Worm (Caenorhabditis elegans) whole organism, young adult: ENCODE data around the gene tsfm-1.

Source experiments
- B0261.1 ChIP-seq: sonication (generic microtip); optimal IDR thresholded peaks from 2 replicates; lab custom pipeline; 2016; ENCODE audit warnings: mild to moderate bottlenecking, missing genetic modification characterization, moderate library complexity, missing compliant biosample characterization
- C17E4.6 ChIP-seq: fragments of 200-800 bp; sonication (Bioruptor generic); IDR thresholded peaks from 2 replicates; pipeline ENCODE4 v1.3.6; 2022; ENCODE audit warnings: missing genetic modification reagents, missing genetic modification characterization, missing compliant biosample characterization
- D2030.7 ChIP-seq: fragments of 200-800 bp; sonication (Bioruptor generic); IDR thresholded peaks from 2 replicates; pipeline ENCODE4 v1.3.6; 2022; ENCODE audit warnings: missing genetic modification reagents, missing genetic modification characterization, missing compliant biosample characterization
- F23B12.7 ChIP-seq: sonication (generic microtip); optimal IDR thresholded peaks from 2 replicates; lab custom pipeline; 2017; ENCODE audit warnings: missing genetic modification characterization, mild to moderate bottlenecking, missing compliant biosample characterization, antibody characterized with exemption, moderate library complexity; ENCODE audit not compliant: insufficient read depth
- F37B4.10 ChIP-seq: fragments of 200-800 bp; sonication (Bioruptor generic); IDR thresholded peaks from 2 replicates; pipeline ENCODE4 v1.3.6; 2022; ENCODE audit warnings: missing genetic modification characterization, missing compliant biosample characterization
- F49E8.2 ChIP-seq: sonication (generic microtip); optimal IDR thresholded peaks from 3 replicates; lab custom pipeline; 2017; ENCODE audit warnings: missing genetic modification characterization, mild to moderate bottlenecking, missing compliant biosample characterization, antibody characterized with exemption, moderate library complexity; ENCODE audit not compliant: insufficient read depth
- F55B11.4 ChIP-seq: sonication (generic microtip); optimal IDR thresholded peaks from 2 replicates; lab custom pipeline; 2016; ENCODE audit warnings: missing compliant biosample characterization, missing genetic modification characterization, borderline replicate concordance; ENCODE audit not compliant: insufficient read depth
- ama-1 ChIP-seq, 3 experiments: fragments of 150-350 bp in 1 of 3; sonication (generic microtip) in 2 of 3; optimal IDR thresholded peaks; 2 replicates each; lab custom pipeline; 2014 to 2018; ENCODE audit warnings: missing biosample characterization in 2 of 3, missing genetic modification characterization in 2 of 3, missing genetic modification reagents in 2 of 3
- aptf-2 ChIP-seq: fragments of 200-800 bp; sonication (Bioruptor generic); conservative IDR thresholded peaks from 2 replicates; pipeline ENCODE4 v1.3.6; 2022; ENCODE audit warnings: missing genetic modification reagents, missing genetic modification characterization, missing compliant biosample characterization
- attf-3 ChIP-seq: fragments of 200-800 bp; sonication (Bioruptor generic); conservative IDR thresholded peaks from 2 replicates; pipeline ENCODE4 v1.3.6; 2022; ENCODE audit warnings: missing genetic modification reagents, missing genetic modification characterization, missing compliant biosample characterization
- attf-6 ChIP-seq: fragments of 200-800 bp; sonication (Bioruptor generic); IDR thresholded peaks from 2 replicates; pipeline ENCODE4 v1.3.6; 2022; ENCODE audit warnings: missing genetic modification reagents, missing genetic modification characterization, missing compliant biosample characterization
- ceh-100 ChIP-seq: fragments of 200-800 bp; sonication (Bioruptor generic); IDR thresholded peaks from 2 replicates; pipeline ENCODE4 v1.3.6; 2022; ENCODE audit warnings: missing genetic modification reagents, missing genetic modification characterization, missing compliant biosample characterization
- ceh-58 ChIP-seq: fragments of 200-800 bp; sonication (Bioruptor generic); IDR thresholded peaks from 2 replicates; pipeline ENCODE4 v1.3.6; 2022; ENCODE audit warnings: missing genetic modification characterization, missing compliant biosample characterization
- ceh-79 ChIP-seq: sonication (generic microtip); optimal IDR thresholded peaks from 2 replicates; lab custom pipeline; 2017; ENCODE audit warnings: mild to moderate bottlenecking, missing genetic modification characterization, missing compliant biosample characterization
- dox-1 ChIP-seq: fragments of 200-800 bp; sonication (Bioruptor generic); IDR thresholded peaks from 2 replicates; pipeline ENCODE4 v1.3.6; 2022; ENCODE audit warnings: missing genetic modification reagents, missing genetic modification characterization, missing compliant biosample characterization
- dpl-1 ChIP-seq: fragments of 150-350 bp; optimal IDR thresholded peaks from 2 replicates; lab custom pipeline; 2014; ENCODE audit warnings: missing biosample characterization, missing genetic modification reagents, missing genetic modification characterization
- egl-18 ChIP-seq: fragments of 200-800 bp; sonication (Bioruptor generic); IDR thresholded peaks from 2 replicates; pipeline ENCODE4 v1.3.6; 2022; ENCODE audit warnings: missing genetic modification reagents, missing genetic modification characterization, missing compliant biosample characterization
- egl-44 ChIP-seq: fragments of 200-800 bp; sonication (Bioruptor generic); IDR thresholded peaks from 2 replicates; pipeline ENCODE4 v1.3.6; 2022; ENCODE audit warnings: missing genetic modification reagents, missing genetic modification characterization, missing compliant biosample characterization
- egrh-3 ChIP-seq: fragments of 200-800 bp; sonication (Bioruptor generic); IDR thresholded peaks from 2 replicates; pipeline ENCODE4 v1.3.6; 2022; ENCODE audit warnings: missing genetic modification reagents, missing genetic modification characterization, missing compliant biosample characterization
- ekl-4 ChIP-seq: fragments of 200-800 bp; sonication (Bioruptor generic); IDR thresholded peaks from 2 replicates; pipeline ENCODE4 v1.3.6; 2022; ENCODE audit warnings: missing genetic modification reagents, missing genetic modification characterization, missing compliant biosample characterization
- hlh-12 ChIP-seq: sonication (generic microtip); optimal IDR thresholded peaks from 2 replicates; lab custom pipeline; 2016; ENCODE audit warnings: missing genetic modification characterization, missing compliant biosample characterization
- hsf-1 ChIP-seq: fragments of 200-800 bp; sonication (Bioruptor generic); IDR thresholded peaks from 2 replicates; pipeline ENCODE4 v1.3.6; 2022; ENCODE audit warnings: missing genetic modification reagents, missing genetic modification characterization, missing compliant biosample characterization
- lag-1 ChIP-seq: fragments of 200-800 bp; sonication (Bioruptor generic); IDR thresholded peaks from 2 replicates; pipeline ENCODE4 v1.3.6; 2022; ENCODE audit warnings: missing genetic modification reagents, missing genetic modification characterization, missing compliant biosample characterization
- let-526 ChIP-seq: fragments of 200-800 bp; sonication (Bioruptor generic); IDR thresholded peaks from 2 replicates; pipeline ENCODE4 v1.3.6; 2022; ENCODE audit warnings: missing genetic modification reagents, missing genetic modification characterization, missing compliant biosample characterization
- let-607 ChIP-seq, 2 experiments: fragments of 200-800 bp in 1 of 2; sonication (Bioruptor generic) in 1 of 2; sonication (generic microtip) in 1 of 2; optimal IDR thresholded peaks; 2 replicates each; lab custom pipeline; 2016 to 2018; ENCODE audit warnings: mild to moderate bottlenecking in 2 of 2, missing compliant biosample characterization in 2 of 2, missing genetic modification characterization in 2 of 2, moderate library complexity in 2 of 2, missing genotype in 1 of 2
- lin-40 ChIP-seq: sonication (generic microtip); optimal IDR thresholded peaks from 2 replicates; lab custom pipeline; 2016; ENCODE audit warnings: missing genetic modification characterization, mild to moderate bottlenecking, missing compliant biosample characterization, missing genotype, missing genetic modification reagents
- madf-10 ChIP-seq: sonication (generic microtip); optimal IDR thresholded peaks from 2 replicates; lab custom pipeline; 2016; ENCODE audit warnings: mild to moderate bottlenecking, missing genetic modification characterization, missing compliant biosample characterization
- madf-6 ChIP-seq: fragments of 200-800 bp; sonication (Bioruptor generic); IDR thresholded peaks from 2 replicates; pipeline ENCODE4 v1.3.6; 2022; ENCODE audit warnings: missing genetic modification reagents, missing genetic modification characterization, missing compliant biosample characterization
- madf-8 ChIP-seq: fragments of 200-800 bp; sonication (Bioruptor generic); conservative IDR thresholded peaks from 2 replicates; pipeline ENCODE4 v1.3.6; 2022; ENCODE audit warnings: missing genetic modification reagents, missing genetic modification characterization, missing compliant biosample characterization
- mxl-1 ChIP-seq: sonication (generic microtip); optimal IDR thresholded peaks from 2 replicates; lab custom pipeline; 2016; ENCODE audit warnings: missing genetic modification characterization, missing compliant biosample characterization
- nfya-1 ChIP-seq: sonication (generic microtip); optimal IDR thresholded peaks from 2 replicates; lab custom pipeline; 2017; ENCODE audit warnings: antibody characterized with exemption, missing compliant biosample characterization, missing genetic modification characterization, borderline replicate concordance; ENCODE audit not compliant: insufficient read depth
- nfyb-1 ChIP-seq: fragments of 200-800 bp; sonication (Bioruptor generic); IDR thresholded peaks from 2 replicates; pipeline ENCODE4 v1.3.6; 2022; ENCODE audit warnings: missing genetic modification reagents, missing genetic modification characterization, missing compliant biosample characterization
- nhr-120 ChIP-seq: fragments of 200-800 bp; sonication (Bioruptor generic); IDR thresholded peaks from 2 replicates; pipeline ENCODE4 v1.3.6; 2022; ENCODE audit warnings: missing genetic modification characterization, missing compliant biosample characterization
- nhr-80 ChIP-seq: sonication (generic microtip); optimal IDR thresholded peaks from 2 replicates; lab custom pipeline; 2016; ENCODE audit warnings: missing genetic modification characterization, missing compliant biosample characterization
- nhr-90 ChIP-seq: sonication (generic microtip); optimal IDR thresholded peaks from 2 replicates; lab custom pipeline; 2016; ENCODE audit warnings: missing genotype, mild to moderate bottlenecking, missing genetic modification characterization, missing compliant biosample characterization
- pbrm-1 ChIP-seq: fragments of 200-800 bp; sonication (Bioruptor generic); IDR thresholded peaks from 2 replicates; pipeline ENCODE4 v1.3.6; 2022; ENCODE audit warnings: missing genetic modification reagents, missing genetic modification characterization, missing compliant biosample characterization
- rcor-1 ChIP-seq: fragments of 200-800 bp; sonication (Bioruptor generic); IDR thresholded peaks from 2 replicates; pipeline ENCODE4 v1.3.6; 2022; ENCODE audit warnings: missing genetic modification reagents, missing genetic modification characterization, missing compliant biosample characterization
- repo-1 ChIP-seq: sonication (generic microtip); optimal IDR thresholded peaks from 2 replicates; lab custom pipeline; 2017; ENCODE audit warnings: mild to moderate bottlenecking, missing genetic modification characterization, missing compliant biosample characterization
- sdz-38 ChIP-seq: sonication (generic microtip); optimal IDR thresholded peaks from 2 replicates; lab custom pipeline; 2016; ENCODE audit warnings: missing genotype, missing genetic modification characterization, missing compliant biosample characterization
- snpc-1.3 ChIP-seq: sonication (generic microtip); optimal IDR thresholded peaks from 2 replicates; lab custom pipeline; 2017; ENCODE audit warnings: missing genetic modification characterization, mild to moderate bottlenecking, missing compliant biosample characterization, antibody characterized with exemption, moderate library complexity, missing genotype, missing genetic modification reagents; ENCODE audit not compliant: insufficient read depth
- snpc-3.4 ChIP-seq: sonication (generic microtip); optimal IDR thresholded peaks from 2 replicates; lab custom pipeline; 2017; ENCODE audit warnings: missing genetic modification characterization, mild to moderate bottlenecking, missing compliant biosample characterization, antibody characterized with exemption, moderate library complexity, missing genotype, missing genetic modification reagents
- tbx-9 ChIP-seq: sonication (generic microtip); optimal IDR thresholded peaks from 2 replicates; lab custom pipeline; 2016; ENCODE audit warnings: borderline replicate concordance, missing genetic modification characterization, inconsistent platforms, missing compliant biosample characterization
- zfh-2 ChIP-seq: fragments of 200-800 bp; sonication (Bioruptor generic); conservative IDR thresholded peaks from 2 replicates; pipeline ENCODE4 v1.3.6; 2022; ENCODE audit warnings: missing genetic modification reagents, missing genetic modification characterization, missing compliant biosample characterization
- ztf-25 ChIP-seq: fragments of 200-800 bp; sonication (Bioruptor generic); IDR thresholded peaks from 2 replicates; pipeline ENCODE4 v1.3.6; 2022; ENCODE audit warnings: missing genetic modification reagents, missing genetic modification characterization, missing compliant biosample characterization
- ztf-26 ChIP-seq: sonication (generic microtip); optimal IDR thresholded peaks from 2 replicates; lab custom pipeline; 2017; ENCODE audit warnings: missing genetic modification characterization, missing compliant biosample characterization
- ztf-28 ChIP-seq: fragments of 200-800 bp; sonication (Bioruptor generic); IDR thresholded peaks from 2 replicates; pipeline ENCODE4 v1.3.6; 2022; ENCODE audit warnings: missing genetic modification reagents, missing genetic modification characterization, missing compliant biosample characterization

tsfm-1 gene

DNA sequence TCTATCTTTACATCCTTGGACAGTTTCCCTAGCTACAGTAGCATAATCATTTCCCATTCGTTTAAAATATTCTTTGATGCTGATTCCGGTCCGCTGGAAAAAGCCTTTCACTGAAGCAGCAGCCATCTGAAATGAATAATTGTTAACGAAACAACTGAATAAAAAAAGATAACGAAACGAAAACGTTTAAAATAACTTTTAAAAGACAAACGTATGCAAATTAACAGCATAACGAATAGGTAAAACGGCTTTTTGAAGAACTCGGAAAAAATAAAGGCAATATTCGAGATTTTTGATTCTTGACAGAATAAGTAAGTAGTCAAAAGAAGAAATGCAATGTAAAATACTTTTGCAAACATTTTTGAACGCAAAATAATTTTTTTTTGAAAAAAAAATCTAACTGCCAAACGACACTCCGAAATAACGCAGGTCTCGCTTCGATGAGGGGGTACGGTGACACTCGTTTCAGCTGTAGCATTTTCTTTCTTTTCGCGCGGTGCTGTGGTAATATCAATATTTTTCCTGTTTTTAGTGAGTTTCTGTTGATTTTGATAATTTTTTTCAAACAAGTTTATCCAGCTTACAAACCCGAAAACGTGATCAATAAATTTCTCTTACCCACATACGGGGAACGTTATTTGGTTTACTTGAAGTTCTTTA lies 46.7 kb upstream of the tsfm-1 start, which contains the start of the genes R04F11.5 and R04F11.2 (continued):
- TF ChIP-seq nhr-120 (GFP tag; lab: Robert Waterston, UW) (no peak), rcor-1 (GFP tag; lab: Robert Waterston, UW) (peak; percentile 20; the same call in 1 of the 2 replicates), zfh-2 (GFP tag; lab: Robert Waterston, UW) (no peak), nhr-80 (tag; lab: Kevin White, UChicago) (no peak), ama-1 (optimal IDR thresholded peaks at IDR 0.05; lab: Kevin White, UChicago) (no peak), ama-1 (GFP tag; optimal IDR thresholded peaks at IDR 0.05; lab: Kevin White, UChicago) (no peak), B0261.1 (tag; lab: Kevin White, UChicago) (no peak), F37B4.10 (no peak), sdz-38 (tag; lab: Kevin White, UChicago) (no peak), hlh-12 (tag; lab: Kevin White, UChicago) (no peak), ceh-58 (GFP tag; lab: Robert Waterston, UW) (no peak), D2030.7 (peak; percentile 58), hsf-1 (GFP tag; lab: Robert Waterston, UW) (0 out of 2 replicates have a peak, but pooled peaks have one; percentile 55), lag-1 (GFP tag; lab: Robert Waterston, UW) (no peak), C17E4.6 (no peak), mxl-1 (tag; lab: Kevin White, UChicago) (no peak), ceh-79 (tag; lab: Kevin White, UChicago) (no peak), F23B12.7 (tag; lab: Kevin White, UChicago) (peak; percentile 66), lin-40 (tag; lab: Kevin White, UChicago) (peak; percentile 54), dpl-1 (GFP tag; lab: Kevin White, UChicago) (peak; percentile 72), ceh-100 (GFP tag; lab: Robert Waterston, UW) (no peak), ekl-4 (GFP tag; lab: Robert Waterston, UW) (no peak), let-526 (GFP tag; lab: Robert Waterston, UW) (no peak), F55B11.4 (tag; lab: Kevin White, UChicago) (no peak), ztf-26 (no peak), snpc-3.4 (tag; lab: Kevin White, UChicago) (peak; percentile 67), egrh-3 (GFP tag; lab: Robert Waterston, UW) (no peak), aptf-2 (GFP tag; lab: Robert Waterston, UW) (no peak), ztf-25 (GFP tag; lab: Robert Waterston, UW) (no peak), attf-6 (GFP tag; lab: Robert Waterston, UW) (no peak), snpc-1.3 (tag; lab: Kevin White, UChicago) (peak; percentile 83), let-607 (tag; optimal IDR thresholded peaks at IDR 0.05; lab: Kevin White, UChicago) (no peak), tbx-9 (tag; lab: Kevin White, UChicago) (no peak), nhr-90 (tag; lab: Kevin White, UChicago) (no peak), repo-1 (tag; lab: Kevin White, UChicago) (no peak), madf-8 (GFP tag; lab: Robert Waterston, UW) (peak; percentile 67), egl-18 (GFP tag; lab: Robert Waterston, UW) (no peak), madf-6 (GFP tag; lab: Robert Waterston, UW) (peak; percentile 88), dox-1 (GFP tag; lab: Robert Waterston, UW) (peak; percentile 79), egl-44 (GFP tag; lab: Robert Waterston, UW) (no peak), ztf-28 (GFP tag; lab: Robert Waterston, UW) (no peak), nfya-1 (tag; lab: Kevin White, UChicago) (no peak), attf-3 (GFP tag; lab: Robert Waterston, UW) (peak; percentile 99), madf-10 (tag; lab: Kevin White, UChicago) (no peak), pbrm-1 (GFP tag; lab: Robert Waterston, UW) (peak; percentile 47; the same call in 1 of the 2 replicates), nfyb-1 (GFP tag; lab: Robert Waterston, UW) (peak; percentile 36; the same call in 1 of the 2 replicates), F49E8.2 (peak; percentile 64)
